Worm (Caenorhabditis elegans) whole organism, L1 larva: ENCODE data around the gene F52B11.5.

Experiments
- C04F5.9 ChIP-seq: sonication (generic microtip); optimal IDR thresholded peaks from 2 replicates; lab custom pipeline; 2016; ENCODE audit warnings: missing genetic modification characterization, missing compliant biosample characterization
- C16A3.4 ChIP-seq: fragments of 150-350 bp; optimal IDR thresholded peaks from 2 replicates; lab custom pipeline; 2014; ENCODE audit warnings: missing biosample characterization, missing genetic modification characterization
- F16B12.6 ChIP-seq: fragments of 150-350 bp; optimal IDR thresholded peaks from 2 replicates; lab custom pipeline; 2014; ENCODE audit warnings: missing biosample characterization, missing genetic modification characterization
- aly-2 ChIP-seq: fragments of 150-350 bp; optimal IDR thresholded peaks from 2 replicates; lab custom pipeline; 2014; ENCODE audit warnings: missing biosample characterization, missing genetic modification characterization
- ama-1 ChIP-seq: fragments of 150-350 bp; optimal IDR thresholded peaks from 2 replicates; lab custom pipeline; 2014
- blmp-1 ChIP-seq: fragments of 150-350 bp; optimal IDR thresholded peaks from 2 replicates; lab custom pipeline; 2014; ENCODE audit warnings: missing biosample characterization, missing genetic modification characterization
- ceh-8 ChIP-seq: fragments of 200-800 bp; sonication (Bioruptor generic); optimal IDR thresholded peaks from 2 replicates; lab custom pipeline; 2018; ENCODE audit warnings: mild to moderate bottlenecking, missing genetic modification characterization, moderate library complexity, missing compliant biosample characterization
- ceh-82 ChIP-seq, 3 experiments: fragments of 150-350 bp in 1 of 3; sonication (generic microtip) in 2 of 3; optimal IDR thresholded peaks; 2 replicates each; lab custom pipeline; 2014 to 2017; ENCODE audit warnings: missing biosample characterization in 3 of 3, missing genetic modification characterization in 3 of 3
- ceh-90 ChIP-seq: sonication (generic microtip); optimal IDR thresholded peaks from 2 replicates; lab custom pipeline; 2016; ENCODE audit warnings: missing genetic modification characterization, missing compliant biosample characterization
- ces-1 ChIP-seq: fragments of 150-350 bp; optimal IDR thresholded peaks from 2 replicates; lab custom pipeline; 2014; ENCODE audit warnings: missing biosample characterization, missing genetic modification reagents, missing genetic modification characterization
- dpl-1 ChIP-seq, 3 experiments: fragments of 150-350 bp in 2 of 3; sonication (generic microtip) in 1 of 3; optimal IDR thresholded peaks; 2 replicates each; lab custom pipeline; 2014 to 2017; ENCODE audit warnings: missing biosample characterization in 3 of 3, missing genetic modification characterization in 3 of 3, missing genetic modification reagents in 3 of 3
- dsc-1 ChIP-seq: sonication (generic microtip); optimal IDR thresholded peaks from 2 replicates; lab custom pipeline; 2016; ENCODE audit warnings: mild to moderate bottlenecking, missing genetic modification characterization, missing compliant biosample characterization
- egl-27 ChIP-seq, 2 experiments: fragments of 150-350 bp in 1 of 2; sonication (generic microtip); optimal IDR thresholded peaks; 3 replicates each; lab custom pipeline; 2017 to 2018; ENCODE audit warnings: missing biosample characterization in 2 of 2, missing genetic modification characterization in 2 of 2, missing genetic modification reagents in 2 of 2
- elt-2 ChIP-seq: sonication (generic microtip); optimal IDR thresholded peaks from 2 replicates; lab custom pipeline; 2016; ENCODE audit warnings: missing genetic modification characterization, mild to moderate bottlenecking, inconsistent platforms, missing compliant biosample characterization, missing genetic modification reagents
- elt-3 ChIP-seq, 6 experiments: fragments of 150-350 bp in 1 of 6; sonication (generic microtip); optimal IDR thresholded peaks; 2 replicates each; lab custom pipeline; 2017 to 2018; ENCODE audit warnings: missing biosample characterization in 6 of 6, missing genetic modification characterization in 6 of 6, inconsistent platforms in 1 of 6
- fkh-10 ChIP-seq: sonication (generic microtip); optimal IDR thresholded peaks from 2 replicates; lab custom pipeline; 2017; ENCODE audit warnings: missing biosample characterization, missing genetic modification reagents, missing genetic modification characterization
- fkh-8 ChIP-seq: sonication (generic microtip); optimal IDR thresholded peaks from 2 replicates; lab custom pipeline; 2016; ENCODE audit warnings: mild to moderate bottlenecking, missing genetic modification characterization, missing compliant biosample characterization
- fos-1 ChIP-seq: fragments of 150-350 bp; optimal IDR thresholded peaks from 2 replicates; lab custom pipeline; 2014; ENCODE audit warnings: missing biosample characterization, missing genetic modification characterization
- hlh-4 ChIP-seq: sonication (generic microtip); optimal IDR thresholded peaks from 2 replicates; lab custom pipeline; 2016; ENCODE audit warnings: mild to moderate bottlenecking, missing genetic modification characterization, missing compliant biosample characterization
- hpl-2 ChIP-seq: fragments of 150-350 bp; optimal IDR thresholded peaks from 2 replicates; lab custom pipeline; 2014; ENCODE audit warnings: missing biosample characterization, missing genetic modification reagents, missing genetic modification characterization
- jun-1 ChIP-seq: fragments of 150-350 bp; optimal IDR thresholded peaks from 2 replicates; lab custom pipeline; 2014; ENCODE audit warnings: missing biosample characterization, missing genetic modification reagents, missing genetic modification characterization
- lin-14 ChIP-seq: fragments of 200-800 bp; sonication (Bioruptor generic); optimal IDR thresholded peaks from 2 replicates; lab custom pipeline; 2018; ENCODE audit warnings: mild to moderate bottlenecking, missing genetic modification characterization, moderate library complexity, missing compliant biosample characterization
- lin-15B ChIP-seq: fragments of 150-350 bp; sonication (generic microtip); optimal IDR thresholded peaks from 3 replicates; lab custom pipeline; 2014; ENCODE audit warnings: missing biosample characterization, missing genetic modification characterization
- lin-35 ChIP-seq, 2 experiments: fragments of 150-350 bp; optimal IDR thresholded peaks; 2 replicates each; lab custom pipeline; 2014; ENCODE audit warnings: missing biosample characterization in 2 of 2, missing genetic modification characterization in 2 of 2, missing genetic modification reagents in 2 of 2
- lin-39 ChIP-seq: fragments of 150-350 bp; optimal IDR thresholded peaks from 2 replicates; lab custom pipeline; 2014; ENCODE audit warnings: missing biosample characterization, missing genetic modification reagents, missing genetic modification characterization
- lsy-2 ChIP-seq, 2 experiments: fragments of 150-350 bp; optimal IDR thresholded peaks; 2 replicates each; lab custom pipeline; 2014; ENCODE audit warnings: missing biosample characterization in 2 of 2, missing genetic modification characterization in 2 of 2
- mdl-1 ChIP-seq, 2 experiments: fragments of 150-350 bp; optimal IDR thresholded peaks; 2 replicates each; lab custom pipeline; 2014 to 2017; ENCODE audit warnings: missing biosample characterization in 2 of 2, missing genetic modification characterization in 2 of 2, inconsistent platforms in 1 of 2
- mef-2 ChIP-seq: fragments of 150-350 bp; optimal IDR thresholded peaks from 2 replicates; lab custom pipeline; 2014; ENCODE audit warnings: missing biosample characterization, missing genetic modification characterization
- mep-1 ChIP-seq: fragments of 150-350 bp; optimal IDR thresholded peaks from 2 replicates; lab custom pipeline; 2014; ENCODE audit warnings: missing biosample characterization, missing genetic modification characterization
- nhr-19 ChIP-seq: fragments of 200-800 bp; sonication (Bioruptor generic); conservative IDR thresholded peaks from 2 replicates; pipeline ENCODE4 v1.3.6; 2022; ENCODE audit warnings: missing genetic modification characterization, missing compliant biosample characterization
- nhr-237 ChIP-seq: fragments of 150-350 bp; optimal IDR thresholded peaks from 2 replicates; lab custom pipeline; 2014; ENCODE audit warnings: missing biosample characterization, missing genetic modification characterization
- nhr-71 ChIP-seq: sonication (generic microtip); optimal IDR thresholded peaks from 2 replicates; lab custom pipeline; 2016; ENCODE audit warnings: mild to moderate bottlenecking, missing genetic modification characterization, moderate library complexity, missing compliant biosample characterization
- nhr-77 ChIP-seq: fragments of 150-350 bp; optimal IDR thresholded peaks from 2 replicates; lab custom pipeline; 2014; ENCODE audit warnings: missing biosample characterization, missing genetic modification characterization
- nhr-85 ChIP-seq: sonication (generic microtip); peaks from one replicate; lab custom pipeline; 2016; ENCODE audit warnings: missing genetic modification characterization, inconsistent platforms, missing compliant biosample characterization
- nhr-90 ChIP-seq: sonication (generic microtip); optimal IDR thresholded peaks from 2 replicates; lab custom pipeline; 2016; ENCODE audit warnings: mild to moderate bottlenecking, missing genetic modification characterization, missing compliant biosample characterization; ENCODE audit not compliant: poor library complexity
- pag-3 ChIP-seq: sonication (generic microtip); optimal IDR thresholded peaks from 2 replicates; lab custom pipeline; 2017; ENCODE audit warnings: missing genetic modification characterization, mild to moderate bottlenecking, missing compliant biosample characterization, antibody characterized with exemption, borderline replicate concordance; ENCODE audit not compliant: insufficient read depth
- pax-3 ChIP-seq: fragments of 200-800 bp; sonication (Bioruptor generic); optimal IDR thresholded peaks from 2 replicates; lab custom pipeline; 2018; ENCODE audit warnings: mild to moderate bottlenecking, missing genetic modification characterization, moderate library complexity, missing compliant biosample characterization
- pqm-1 ChIP-seq: sonication (generic microtip); optimal IDR thresholded peaks from 3 replicates; lab custom pipeline; 2017; ENCODE audit warnings: missing biosample characterization, missing genetic modification characterization
- rnt-1 ChIP-seq: sonication (generic microtip); optimal IDR thresholded peaks from 2 replicates; lab custom pipeline; 2016; ENCODE audit warnings: mild to moderate bottlenecking, missing genetic modification characterization, moderate library complexity, missing compliant biosample characterization
- snpc-4 ChIP-seq: fragments of 150-350 bp; optimal IDR thresholded peaks from 2 replicates; lab custom pipeline; 2014; ENCODE audit warnings: missing biosample characterization, missing genetic modification characterization
- sptf-1 ChIP-seq: fragments of 150-350 bp; optimal IDR thresholded peaks from 2 replicates; lab custom pipeline; 2014; ENCODE audit warnings: missing biosample characterization, missing genetic modification characterization
- swsn-7 ChIP-seq: sonication (generic microtip); optimal IDR thresholded peaks from 2 replicates; lab custom pipeline; 2016; ENCODE audit warnings: missing genetic modification characterization, missing compliant biosample characterization
- tbx-2 ChIP-seq: sonication (generic microtip); optimal IDR thresholded peaks from 2 replicates; lab custom pipeline; 2016; ENCODE audit warnings: missing genetic modification characterization, missing compliant biosample characterization
- tlp-1 ChIP-seq: fragments of 150-350 bp; optimal IDR thresholded peaks from 2 replicates; lab custom pipeline; 2014; ENCODE audit warnings: missing biosample characterization, missing genetic modification characterization
- unc-130 ChIP-seq: fragments of 150-350 bp; optimal IDR thresholded peaks from 2 replicates; lab custom pipeline; 2017; ENCODE audit warnings: missing biosample characterization, missing genetic modification characterization, inconsistent platforms
- unc-62 ChIP-seq: fragments of 150-350 bp; optimal IDR thresholded peaks from 2 replicates; lab custom pipeline; 2014; ENCODE audit warnings: missing biosample characterization, missing genetic modification reagents, missing genetic modification characterization
- unc-86 ChIP-seq: sonication (generic microtip); optimal IDR thresholded peaks from 2 replicates; lab custom pipeline; 2016; ENCODE audit warnings: missing genetic modification characterization, missing compliant biosample characterization
- unc-98 ChIP-seq: fragments of 200-800 bp; sonication (Bioruptor generic); IDR thresholded peaks from 2 replicates; pipeline ENCODE4 v1.3.6; 2022; ENCODE audit warnings: missing genetic modification characterization, missing compliant biosample characterization
- vab-15 ChIP-seq: sonication (generic microtip); optimal IDR thresholded peaks from 2 replicates; lab custom pipeline; 2017; ENCODE audit warnings: missing genotype, mild to moderate bottlenecking, missing genetic modification characterization, missing compliant biosample characterization
- xbp-1 ChIP-seq: sonication (generic microtip); optimal IDR thresholded peaks from 2 replicates; lab custom pipeline; 2016; ENCODE audit warnings: missing genetic modification characterization, missing compliant biosample characterization
- zag-1 ChIP-seq: fragments of 150-350 bp; optimal IDR thresholded peaks from 2 replicates; lab custom pipeline; 2014; ENCODE audit warnings: missing biosample characterization, missing genetic modification characterization
- zip-4 ChIP-seq: fragments of 200-800 bp; sonication (Bioruptor generic); optimal IDR thresholded peaks from 2 replicates; lab custom pipeline; 2018; ENCODE audit warnings: mild to moderate bottlenecking, missing genetic modification characterization, moderate library complexity, missing compliant biosample characterization
- ztf-11 ChIP-seq, 2 experiments: sonication (generic microtip); optimal IDR thresholded peaks; 2 replicates each; lab custom pipeline; 2016 to 2017; ENCODE audit warnings: missing genetic modification characterization in 2 of 2, missing biosample characterization in 1 of 2, missing compliant biosample characterization in 1 of 2
- ztf-4 ChIP-seq: fragments of 150-350 bp; optimal IDR thresholded peaks from 2 replicates; lab custom pipeline; 2014; ENCODE audit warnings: missing biosample characterization, missing genetic modification characterization

Gene F52B11.5

DNA sequence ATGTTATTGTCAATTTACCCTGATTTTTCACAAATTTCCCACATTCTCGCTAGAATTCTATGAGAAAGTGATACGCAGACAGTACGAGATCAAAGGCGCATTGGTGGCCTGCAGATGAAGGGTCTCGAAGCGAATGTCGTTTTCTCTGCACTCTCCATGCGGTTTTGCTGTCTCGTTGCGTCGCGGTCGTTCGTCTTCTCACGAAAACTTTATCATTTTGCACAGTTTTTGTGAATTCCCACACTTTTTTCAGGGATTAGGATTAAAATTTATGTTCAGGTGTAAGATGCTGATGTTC is 32.1 kb downstream of the F52B11.5 start:
- TF ChIP-seq ceh-90 (tag; lab: Kevin White, UChicago) (no peak), pag-3 (tag; lab: Kevin White, UChicago) (no peak), tbx-2 (peak; percentile 86), mep-1 (tag; lab: Kevin White, UChicago) (peak; percentile 91), nhr-237 (peak; percentile 60), ceh-82 (tag; optimal IDR thresholded peaks at IDR 0.05; lab: Kevin White, UChicago) (peak; percentile 86 to 95 (median 90)), zag-1 (tag; lab: Kevin White, UChicago) (peak; percentile 57), sptf-1 (tag; lab: Kevin White, UChicago) (no peak), pqm-1 (no peak), lin-15B (tag; lab: Kevin White, UChicago) (peak; percentile 92), pax-3 (tag; lab: Kevin White, UChicago) (peak; percentile 82), C16A3.4 (peak; percentile 89), swsn-7 (peak; percentile 87), unc-86 (tag; lab: Kevin White, UChicago) (peak; percentile 86), ama-1 (peak; percentile 82), unc-130 (tag; lab: Kevin White, UChicago) (peak; percentile 65), elt-3 (tag; optimal IDR thresholded peaks at IDR 0.05; lab: Kevin White, UChicago) (peak in 2 of 6 experiments; percentile 49 to 68), aly-2 (tag; lab: Kevin White, UChicago) (peak; percentile 63), nhr-19 (GFP tag; lab: Robert Waterston, UW) (peak; percentile 82), egl-27 (tag; optimal IDR thresholded peaks at IDR 0.05; lab: Kevin White, UChicago) (peak in 1 of 2 experiments; percentile 42), F16B12.6 (tag; lab: Kevin White, UChicago) (peak; percentile 51), mef-2 (tag; lab: Kevin White, UChicago) (peak; percentile 5), mdl-1 (tag; optimal IDR thresholded peaks at IDR 0.05; lab: Kevin White, UChicago) (peak in 1 of 2 experiments; percentile 80), fkh-8 (peak; percentile 92), unc-62 (no peak), blmp-1 (peak; percentile 69), snpc-4 (tag; lab: Kevin White, UChicago) (peak; percentile 45), jun-1 (peak; percentile 80), rnt-1 (tag; lab: Kevin White, UChicago) (peak; percentile 96), elt-2 (tag; lab: Kevin White, UChicago) (peak; percentile 43), vab-15 (tag; lab: Kevin White, UChicago) (peak; percentile 37), hpl-2 (GFP tag; lab: Kevin White, UChicago) (no peak), fos-1 (tag; lab: Kevin White, UChicago) (peak; percentile 85), lin-14 (GFP tag; lab: Kevin White, UChicago) (peak; percentile 91), C04F5.9 (tag; lab: Kevin White, UChicago) (no peak), ces-1 (GFP tag; lab: Kevin White, UChicago) (no peak), ceh-8 (GFP tag; lab: Kevin White, UChicago) (peak; percentile 40), nhr-71 (tag; lab: Kevin White, UChicago) (peak; percentile 92), nhr-85 (tag; lab: Kevin White, UChicago) (peak; percentile 93), dsc-1 (peak; percentile 58), tlp-1 (tag; lab: Kevin White, UChicago) (no peak), ztf-11 (tag; optimal IDR thresholded peaks at IDR 0.05; lab: Kevin White, UChicago) (peak in 1 of 2 experiments; percentile 45), lin-39 (tag; lab: Kevin White, UChicago) (peak; percentile 54), unc-98 (no peak), nhr-77 (tag; lab: Kevin White, UChicago) (peak; percentile 71), zip-4 (GFP tag; lab: Kevin White, UChicago) (no peak), lin-35 (GFP tag; optimal IDR thresholded peaks at IDR 0.05; lab: Kevin White, UChicago) (peak; percentile 87 to 92), fkh-10 (GFP tag; lab: Kevin White, UChicago) (peak; percentile 12), lsy-2 (tag; optimal IDR thresholded peaks at IDR 0.05; lab: Kevin White, UChicago) (peak; percentile 91 to 96), dpl-1 (GFP tag; optimal IDR thresholded peaks at IDR 0.05; lab: Kevin White, UChicago) (peak; percentile 81 to 85 (median 82)), ztf-4 (tag; lab: Kevin White, UChicago) (peak; percentile 54), xbp-1 (tag; lab: Kevin White, UChicago) (peak; percentile 85), nhr-90 (tag; lab: Kevin White, UChicago) (peak; percentile 79), hlh-4 (tag; lab: Kevin White, UChicago) (no peak)
